Fruit fly (Drosophila melanogaster) whole organism, pupa: ENCODE data around the gene Oseg1.

Experiments used
- CG10348 ChIP-seq: fragments of 200-800 bp; sonication (Bioruptor generic); IDR thresholded peaks from 2 replicates; pipeline ENCODE4 v1.3.6; 2022; ENCODE audit warnings: missing biosample characterization, missing genetic modification characterization
- CG12605 ChIP-seq: fragments of 200-800 bp; sonication (Bioruptor generic); IDR thresholded peaks from 2 replicates; pipeline ENCODE4 v1.3.6; 2022; ENCODE audit warnings: missing biosample characterization, missing genetic modification characterization
- CG13204 ChIP-seq: fragments of 200-800 bp; sonication (Bioruptor generic); optimal IDR thresholded peaks from 2 replicates; lab custom pipeline; 2018; ENCODE audit warnings: missing biosample characterization, mild to moderate bottlenecking, missing genetic modification characterization, moderate library complexity
- CG14655 ChIP-seq: fragments of 200-800 bp; sonication (Bioruptor generic); optimal IDR thresholded peaks from 3 replicates; lab custom pipeline; 2017; ENCODE audit warnings: mild to moderate bottlenecking, missing biosample characterization, missing genetic modification reagents, missing genetic modification characterization
- CG15710 ChIP-seq: fragments of 200-800 bp; sonication (Bioruptor generic); optimal IDR thresholded peaks from 2 replicates; lab custom pipeline; 2018; ENCODE audit warnings: missing biosample characterization, mild to moderate bottlenecking, missing genetic modification characterization, moderate library complexity
- CG17806 ChIP-seq: fragments of 200-800 bp; sonication (Bioruptor generic); optimal IDR thresholded peaks from 2 replicates; lab custom pipeline; 2018; ENCODE audit warnings: missing biosample characterization, mild to moderate bottlenecking, missing genetic modification characterization, moderate library complexity
- CG32121 ChIP-seq: fragments of 200-800 bp; sonication (Bioruptor generic); IDR thresholded peaks from 2 replicates; pipeline ENCODE4 v1.3.6; 2022; ENCODE audit warnings: missing biosample characterization, missing genetic modification characterization
- CG34367 ChIP-seq: fragments of 200-800 bp; sonication (Bioruptor generic); optimal IDR thresholded peaks from 2 replicates; lab custom pipeline; 2018; ENCODE audit warnings: missing biosample characterization, mild to moderate bottlenecking, missing genetic modification characterization
- CG4496 ChIP-seq: fragments of 200-800 bp; sonication (Bioruptor generic); IDR thresholded peaks from 3 replicates; pipeline ENCODE4 v1.3.6; 2022; ENCODE audit warnings: missing biosample characterization, missing genetic modification characterization
- CG8159 ChIP-seq: fragments of 200-800 bp; sonication (Bioruptor generic); optimal IDR thresholded peaks from 3 replicates; lab custom pipeline; 2018; ENCODE audit warnings: missing biosample characterization, mild to moderate bottlenecking, missing genetic modification characterization, moderate library complexity
- CG8301 ChIP-seq: fragments of 200-800 bp; sonication (Bioruptor generic); optimal IDR thresholded peaks from 2 replicates; lab custom pipeline; 2018; ENCODE audit warnings: missing biosample characterization, mild to moderate bottlenecking, missing genetic modification characterization
- CG9948 ChIP-seq: fragments of 200-800 bp; sonication (Bioruptor generic); optimal IDR thresholded peaks from 2 replicates; lab custom pipeline; 2018; ENCODE audit warnings: missing biosample characterization, mild to moderate bottlenecking, missing genetic modification characterization, moderate library complexity
- D1 ChIP-seq: fragments of 200-800 bp; sonication (Bioruptor generic); optimal IDR thresholded peaks from 2 replicates; lab custom pipeline; 2018; ENCODE audit warnings: missing biosample characterization, mild to moderate bottlenecking, missing genetic modification characterization, moderate library complexity
- EcR ChIP-seq: fragments of 200-800 bp; sonication (Bioruptor generic); optimal IDR thresholded peaks from 3 replicates; lab custom pipeline; 2019; ENCODE audit warnings: missing biosample characterization, missing genetic modification characterization, mild to moderate bottlenecking, moderate library complexity, missing genetic modification reagents
- Ets98B ChIP-seq: fragments of 200-800 bp; sonication (Bioruptor generic); IDR thresholded peaks from 2 replicates; pipeline ENCODE4 v1.3.6; 2022; ENCODE audit warnings: missing biosample characterization, missing genetic modification characterization
- Pif1A ChIP-seq: fragments of 200-800 bp; sonication (Bioruptor generic); optimal IDR thresholded peaks from 3 replicates; lab custom pipeline; 2016; ENCODE audit warnings: missing biosample characterization, missing genetic modification characterization
- Pif1B ChIP-seq: fragments of 200-800 bp; sonication (Bioruptor generic); optimal IDR thresholded peaks from 3 replicates; lab custom pipeline; 2016; ENCODE audit warnings: missing biosample characterization, missing genetic modification characterization
- Snoo ChIP-seq: fragments of 200-800 bp; sonication (Bioruptor generic); optimal IDR thresholded peaks from 3 replicates; lab custom pipeline; 2017; ENCODE audit warnings: missing biosample characterization, mild to moderate bottlenecking, missing genetic modification characterization, inconsistent platforms
- fd96Ca ChIP-seq: fragments of 200-800 bp; sonication (Bioruptor generic); IDR thresholded peaks from 3 replicates; pipeline ENCODE4 v1.3.6; 2022; ENCODE audit warnings: missing biosample characterization, missing genetic modification characterization
- gl ChIP-seq: fragments of 200-800 bp; sonication (Bioruptor generic); optimal IDR thresholded peaks from 2 replicates; lab custom pipeline; 2018; ENCODE audit warnings: missing biosample characterization, mild to moderate bottlenecking, missing genetic modification characterization
- rn ChIP-seq: fragments of 200-800 bp; sonication (Bioruptor generic); IDR thresholded peaks from 2 replicates; pipeline ENCODE4 v1.3.6; 2022; ENCODE audit warnings: missing biosample characterization, missing genetic modification characterization

The Oseg1 gene

DNA sequence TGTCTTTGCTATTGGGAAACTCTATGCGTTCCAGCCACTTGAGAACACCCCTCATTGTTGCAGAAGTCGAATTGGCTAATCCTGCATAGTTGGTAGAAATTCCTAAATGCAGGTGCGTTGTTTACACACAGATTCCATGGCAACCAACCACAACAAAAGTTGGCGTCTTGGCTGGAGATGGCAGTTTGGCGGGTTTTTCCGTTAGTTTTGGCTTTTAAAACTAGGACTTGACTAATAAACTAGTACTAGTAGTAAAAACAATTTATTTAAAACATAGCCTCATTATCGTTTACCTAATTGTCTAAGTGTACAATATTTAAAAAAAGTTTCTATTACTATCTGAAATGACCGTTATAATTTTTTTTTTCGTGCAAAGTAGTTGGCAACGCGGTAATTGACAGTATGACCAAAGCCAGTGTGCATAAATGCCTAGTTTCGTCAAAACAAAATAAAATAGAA is 1.2 kb downstream of the Oseg1 start, which contains the start of gene Exo70:
Gene Exo70 (plus strand): TSS at position 413 of the 459 bp plus-strand sequence.
- TF ChIP-seq CG15710 (tag; lab: Kevin White, UChicago): peak; percentile 31
- TF ChIP-seq CG34367 (tag; lab: Kevin White, UChicago): peak; percentile 32
- 0 out of 2 replicates have a peak, but pooled peaks have one; percentile 10 for TF ChIP-seq rn (GFP tag; lab: Robert Waterston, UW)
- no peak for TF ChIP-seq fd96Ca (GFP tag; lab: Robert Waterston, UW)
- no peak for TF ChIP-seq CG13204 (GFP tag; lab: Kevin White, UChicago)
- TF ChIP-seq gl (tag; lab: Kevin White, UChicago): no peak
- no peak for TF ChIP-seq CG32121
- TF ChIP-seq CG12605: no peak
- TF ChIP-seq Snoo (tag; lab: Kevin White, UChicago): no peak

DNA sequence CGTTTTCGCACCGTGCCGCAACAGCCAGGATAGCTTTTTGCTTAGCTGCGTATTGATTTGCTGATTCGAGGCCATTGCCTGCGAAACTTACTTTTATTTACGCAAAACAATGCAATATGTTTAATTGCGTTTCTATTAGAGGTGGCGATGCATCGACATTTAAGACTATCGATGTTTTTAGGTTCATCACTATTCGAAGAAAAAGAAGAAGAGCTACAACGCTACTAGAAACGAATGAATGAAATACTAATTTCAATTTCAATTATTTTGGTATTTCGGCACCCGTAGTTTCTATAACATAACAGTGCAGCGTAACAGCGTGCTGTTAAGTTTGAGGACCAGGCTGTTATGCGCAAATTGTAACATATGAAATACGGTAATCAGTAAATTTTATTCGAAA is 7.5 kb downstream of the Oseg1 start, which contains the start of the genes Tpt, mkg-p and CG13667:
Gene Tpt (minus strand): TSS at position 155 of the 400 bp plus-strand sequence.
Gene mkg-p (minus strand): TSS at position 155 of the 400 bp plus-strand sequence.
Gene CG13667 (plus strand): TSS at position 332 of the 400 bp plus-strand sequence.
- TF ChIP-seq CG34367 (tag; lab: Kevin White, UChicago): no peak
- peak; percentile 27; the same call in 1 of the 3 replicates for TF ChIP-seq CG4496 (GFP tag; lab: Robert Waterston, UW)
- TF ChIP-seq, all 21 proteins: peak for 1

DNA sequence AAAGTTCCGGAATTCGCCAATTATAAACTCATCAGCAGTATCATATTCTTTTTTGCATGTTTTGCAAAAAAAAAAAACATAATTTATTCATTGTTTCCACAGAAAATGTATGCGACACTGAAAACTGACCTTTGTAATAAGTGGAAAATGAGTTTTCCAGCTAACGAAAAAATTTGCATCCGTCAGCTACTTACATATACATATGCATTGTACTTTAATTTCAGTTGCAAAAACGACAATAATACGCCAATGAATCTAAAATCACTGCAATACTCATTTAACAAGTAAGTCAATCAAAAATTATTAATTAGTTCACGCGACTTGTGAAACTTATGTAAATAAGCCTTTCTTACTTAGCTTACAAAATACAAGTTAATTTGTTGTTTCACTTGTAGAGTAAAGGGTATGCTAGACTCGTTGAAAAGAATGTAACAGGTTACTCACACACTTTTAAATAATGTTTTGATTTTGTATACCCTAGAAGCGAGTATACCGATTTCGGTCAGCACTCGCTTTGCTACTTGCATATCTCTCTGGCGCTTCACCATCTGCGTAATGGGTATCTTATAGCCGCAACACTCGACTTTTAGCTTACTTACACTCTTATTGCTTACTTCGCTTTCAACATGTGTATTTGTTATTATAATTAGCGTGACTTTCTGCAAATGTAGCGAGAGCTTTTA is 13.7 kb downstream of the Oseg1 start:
- TF ChIP-seq CG14655 (GFP tag; lab: Kevin White, UChicago) (no peak), Ets98B (GFP tag; lab: Robert Waterston, UW) (peak; percentile 84), D1 (no peak), CG12605 (peak; percentile 65), CG17806 (peak; percentile 77), Pif1A (GFP tag; lab: Kevin White, UChicago) (no peak), rn (GFP tag; lab: Robert Waterston, UW) (peak; percentile 63; the same call in 1 of the 2 replicates), CG32121 (peak; percentile 86), Pif1B (no peak), gl (tag; lab: Kevin White, UChicago) (peak; percentile 75), Snoo (tag; lab: Kevin White, UChicago) (peak; percentile 81), fd96Ca (GFP tag; lab: Robert Waterston, UW) (peak; percentile 86), CG8301 (no peak), CG10348 (GFP tag; lab: Robert Waterston, UW) (no peak), EcR (no peak), CG34367 (tag; lab: Kevin White, UChicago) (peak; percentile 72), CG15710 (tag; lab: Kevin White, UChicago) (peak; percentile 84), CG9948 (peak; percentile 66), CG4496 (GFP tag; lab: Robert Waterston, UW) (peak; percentile 86), CG13204 (GFP tag; lab: Kevin White, UChicago) (no peak), CG8159 (tag; lab: Kevin White, UChicago) (no peak)

DNA sequence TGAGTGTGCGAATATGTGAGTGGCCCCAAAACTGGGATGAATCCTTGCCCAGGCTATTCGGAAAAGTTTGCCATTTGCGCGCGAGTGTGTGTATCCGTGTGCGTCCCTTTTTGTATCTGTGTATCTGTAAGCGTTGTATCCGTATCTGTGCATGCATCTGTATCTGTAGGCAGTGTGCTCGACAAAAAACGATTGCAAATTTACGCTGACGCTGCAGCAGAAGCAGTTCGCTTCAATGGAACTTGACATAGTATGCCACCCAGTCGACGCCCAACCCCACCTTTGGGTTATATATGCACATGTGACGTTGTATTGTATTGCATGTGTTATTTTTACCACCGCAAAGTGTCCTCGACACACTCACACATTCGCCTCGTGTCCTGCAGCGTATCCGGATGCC is 16.4 kb downstream of the Oseg1 start:
- TF ChIP-seq EcR: no peak
- no peak for TF ChIP-seq CG10348 (GFP tag; lab: Robert Waterston, UW)
- TF ChIP-seq CG4496 (GFP tag; lab: Robert Waterston, UW): no peak
- TF ChIP-seq CG8301: no peak
- TF ChIP-seq CG12605: no peak
- TF ChIP-seq D1: no peak
- TF ChIP-seq Snoo (tag; lab: Kevin White, UChicago): no peak
- TF ChIP-seq CG8159 (tag; lab: Kevin White, UChicago): no peak
- no peak for TF ChIP-seq fd96Ca (GFP tag; lab: Robert Waterston, UW)
- TF ChIP-seq CG34367 (tag; lab: Kevin White, UChicago): no peak
- no peak for TF ChIP-seq CG14655 (GFP tag; lab: Kevin White, UChicago)

DNA sequence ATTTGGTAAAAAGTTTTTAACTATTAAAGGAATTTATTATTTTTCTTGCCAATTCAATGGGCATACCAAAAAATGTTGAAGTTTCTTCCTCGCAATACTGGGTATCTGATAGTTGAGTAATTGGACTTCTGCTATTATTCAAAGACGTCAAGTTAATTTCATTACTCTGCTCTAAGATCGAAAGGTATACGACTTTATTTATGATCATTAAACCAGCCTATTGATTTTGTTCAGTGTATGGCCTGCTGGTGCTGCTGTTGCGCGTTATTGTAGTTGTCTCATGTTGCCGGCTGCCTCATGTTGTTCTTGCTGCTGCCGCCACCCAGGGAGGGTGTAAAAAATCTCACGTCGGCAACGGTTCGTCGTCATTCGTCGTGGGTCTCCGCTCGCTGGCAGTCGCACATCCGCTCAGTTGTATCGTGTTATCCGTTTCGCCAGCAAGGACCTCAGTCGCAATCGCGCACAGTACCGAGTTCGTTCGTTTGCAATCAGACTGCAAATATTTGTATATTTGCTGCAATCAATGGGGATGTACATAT is 16.9 kb downstream of the Oseg1 start, which contains the start of gene CG7120:
Gene CG7120 (plus strand): TSS at position 371 of the 539 bp plus-strand sequence.
- TF ChIP-seq CG17806: no peak
- no peak; the same call in 1 of the 2 replicates for TF ChIP-seq CG12605
- peak; percentile 53 for TF ChIP-seq CG8159 (tag; lab: Kevin White, UChicago)
- no peak for TF ChIP-seq CG32121
- peak; percentile 43; the same call in 1 of the 3 replicates for TF ChIP-seq fd96Ca (GFP tag; lab: Robert Waterston, UW)
- TF ChIP-seq EcR: no peak
- peak; percentile 26 for TF ChIP-seq CG34367 (tag; lab: Kevin White, UChicago)
- peak; percentile 60 for TF ChIP-seq CG8301
- peak; percentile 32 for TF ChIP-seq Pif1B
- TF ChIP-seq CG14655 (GFP tag; lab: Kevin White, UChicago): peak; percentile 64
- no peak for TF ChIP-seq D1
- TF ChIP-seq gl (tag; lab: Kevin White, UChicago): no peak
- peak; percentile 29; the same call in 1 of the 3 replicates for TF ChIP-seq CG4496 (GFP tag; lab: Robert Waterston, UW)
- TF ChIP-seq Ets98B (GFP tag; lab: Robert Waterston, UW): 0 out of 2 replicates have a peak, but pooled peaks have one; percentile 5
- TF ChIP-seq CG13204 (GFP tag; lab: Kevin White, UChicago): no peak
- TF ChIP-seq Pif1A (GFP tag; lab: Kevin White, UChicago): peak; percentile 32
- peak; percentile 31 for TF ChIP-seq CG9948
- TF ChIP-seq CG10348 (GFP tag; lab: Robert Waterston, UW): no peak
